Worm (Caenorhabditis elegans) whole organism, late embryonic: ENCODE measurements around the gene tmem-131.

Source experiments
- ceh-22 ChIP-seq: sonication (generic microtip); optimal IDR thresholded peaks from 2 replicates; lab custom pipeline; 2017; ENCODE audit warnings: missing biosample characterization, missing genetic modification characterization
- lin-11 ChIP-seq: fragments of 200-800 bp; sonication (Bioruptor generic); optimal IDR thresholded peaks from 2 replicates; lab custom pipeline; 2018; ENCODE audit warnings: mild to moderate bottlenecking, missing genetic modification characterization, missing compliant biosample characterization
- npax-4 ChIP-seq: sonication (generic microtip); optimal IDR thresholded peaks from 2 replicates; lab custom pipeline; 2016; ENCODE audit warnings: missing genetic modification characterization, missing compliant biosample characterization
- pha-4 ChIP-seq: fragments of 150-350 bp; optimal IDR thresholded peaks from 2 replicates; lab custom pipeline; 2018; ENCODE audit warnings: missing biosample characterization, missing genetic modification reagents, missing genetic modification characterization
- tbx-7 ChIP-seq: sonication (generic microtip); optimal IDR thresholded peaks from 2 replicates; lab custom pipeline; 2016; ENCODE audit warnings: missing genotype, missing genetic modification characterization, missing compliant biosample characterization
- unc-55 ChIP-seq: sonication (generic microtip); optimal IDR thresholded peaks from 2 replicates; lab custom pipeline; 2017; ENCODE audit warnings: missing biosample characterization, missing genetic modification reagents, missing genetic modification characterization
- unc-86 ChIP-seq: sonication (generic microtip); optimal IDR thresholded peaks from 2 replicates; lab custom pipeline; 2016; ENCODE audit warnings: missing genetic modification characterization, missing compliant biosample characterization

ce11 chrIII:5036158-5036557, 38.2 kb upstream of the tmem-131 start, which contains the start of gene C45G9.6:
- TF ChIP-seq unc-55 (no peak), unc-86 (no peak), lin-11 (no peak), ceh-22 (tag; lab: Kevin White, UChicago) (no peak), npax-4 (no peak), pha-4 (no peak), tbx-7 (tag; lab: Kevin White, UChicago) (no peak)
